Fruit fly (Drosophila melanogaster) whole organism, wandering third instar larva: Measurements from ENCODE around the gene Osi5.

ENCODE experiments used
- Abd-B ChIP-seq: fragments of >200 bp; optimal IDR thresholded peaks from 2 replicates; lab custom pipeline; 2017; ENCODE audit warnings: missing biosample characterization, missing genetic modification characterization
- CG32264 ChIP-seq: fragments of 200-800 bp; sonication (Bioruptor generic); optimal IDR thresholded peaks from 2 replicates; lab custom pipeline; 2016; ENCODE audit warnings: missing biosample characterization, missing genetic modification characterization
- CG9705 ChIP-seq: fragments of 200-800 bp; sonication (Bioruptor generic); optimal IDR thresholded peaks from 2 replicates; lab custom pipeline; 2018; ENCODE audit warnings: missing biosample characterization, mild to moderate bottlenecking, missing genetic modification characterization
- CrebA ChIP-seq: fragments of 200-800 bp; sonication (Bioruptor generic); optimal IDR thresholded peaks from 2 replicates; lab custom pipeline; 2016; ENCODE audit warnings: missing biosample characterization, mild to moderate bottlenecking, missing genetic modification characterization, borderline replicate concordance
- Dfd ChIP-seq: fragments of >200 bp; optimal IDR thresholded peaks from 2 replicates; lab custom pipeline; 2017; ENCODE audit warnings: missing biosample characterization, missing genetic modification characterization
- Dif ChIP-seq: fragments of 200-275, 200-300 bp; sonication (Bioruptor generic); optimal IDR thresholded peaks from 2 replicates; lab custom pipeline; 2018; ENCODE audit warnings: missing biosample characterization, missing genetic modification characterization; ENCODE audit not compliant: partially characterized antibody
- HLH106 ChIP-seq: fragments of 200-800 bp; optimal IDR thresholded peaks from 3 replicates; lab custom pipeline; 2019; ENCODE audit warnings: missing biosample characterization, mild to moderate bottlenecking, missing genetic modification characterization, moderate library complexity
- Hr78 ChIP-seq: fragments of >200 bp; optimal IDR thresholded peaks from 2 replicates; lab custom pipeline; 2017; ENCODE audit warnings: missing biosample characterization, missing genetic modification characterization
- Hr83 ChIP-seq: fragments of 200-300 bp; sonication (Bioruptor generic); optimal IDR thresholded peaks from 2 replicates; lab custom pipeline; 2016; ENCODE audit warnings: missing biosample characterization, mild to moderate bottlenecking, missing genetic modification characterization, moderate library complexity; ENCODE audit not compliant: poor library complexity, severe bottlenecking
- Mio ChIP-seq: sonication (Bioruptor generic); optimal IDR thresholded peaks from 2 replicates; lab custom pipeline; 2016; ENCODE audit warnings: missing biosample characterization, missing genetic modification characterization
- Myc ChIP-seq: fragments of >200 bp; optimal IDR thresholded peaks from 2 replicates; lab custom pipeline; 2017
- OdsH ChIP-seq: fragments of 200-800 bp; sonication (Bioruptor generic); optimal IDR thresholded peaks from 2 replicates; lab custom pipeline; 2016; ENCODE audit warnings: missing biosample characterization, mild to moderate bottlenecking, missing genetic modification characterization
- Rel ChIP-seq, 2 experiments: fragments of 200-800 bp; sonication (Bioruptor generic) in 1 of 2; optimal IDR thresholded peaks; 2 replicates in 1 of 2; 3 replicates in 1 of 2; lab custom pipeline; 2016 to 2019; ENCODE audit warnings: mild to moderate bottlenecking in 2 of 2, missing biosample characterization in 2 of 2, missing genetic modification characterization in 2 of 2, moderate library complexity in 1 of 2
- Sp1 ChIP-seq: fragments of 200-800 bp; sonication (Bioruptor generic); optimal IDR thresholded peaks from 3 replicates; lab custom pipeline; 2019; ENCODE audit warnings: missing biosample characterization, mild to moderate bottlenecking, missing genetic modification characterization, moderate library complexity
- br ChIP-seq: fragments of 200-800 bp; sonication (Bioruptor generic); optimal IDR thresholded peaks from 2 replicates; lab custom pipeline; 2016; ENCODE audit warnings: missing biosample characterization, missing genetic modification characterization
- brk ChIP-seq: fragments of 200-800 bp; sonication (Bioruptor generic); optimal IDR thresholded peaks from 2 replicates; lab custom pipeline; 2016; ENCODE audit warnings: missing biosample characterization, mild to moderate bottlenecking, missing genetic modification characterization
- dl ChIP-seq, 2 experiments: fragments of 175-275, 200-275 bp in 1 of 2; fragments of 200-275 bp in 1 of 2; sonication (Bioruptor generic); optimal IDR thresholded peaks; lab custom pipeline; 2018; ENCODE audit warnings: mild to moderate bottlenecking in 2 of 2, missing biosample characterization in 2 of 2, missing genetic modification characterization in 2 of 2, moderate library complexity in 2 of 2; ENCODE audit not compliant: partially characterized antibody in 2 of 2, insufficient read depth in 1 of 2
- dmrt93B ChIP-seq: fragments of 200-800 bp; sonication (Bioruptor generic); optimal IDR thresholded peaks from 2 replicates; lab custom pipeline; 2018; ENCODE audit warnings: missing biosample characterization, mild to moderate bottlenecking, missing genetic modification characterization
- dsf ChIP-seq: sonication (Bioruptor generic); optimal IDR thresholded peaks from 2 replicates; lab custom pipeline; 2016; ENCODE audit warnings: missing biosample characterization, missing genetic modification characterization, borderline replicate concordance
- ey ChIP-seq: fragments of 200-800 bp; sonication (Bioruptor generic); optimal IDR thresholded peaks from 2 replicates; lab custom pipeline; 2016; ENCODE audit warnings: missing biosample characterization, missing genetic modification characterization
- foxo ChIP-seq, 2 experiments: fragments of 200-800 bp; sonication (Bioruptor generic); optimal IDR thresholded peaks; 2 replicates in 1 of 2; 3 replicates in 1 of 2; lab custom pipeline; 2016 to 2017; ENCODE audit warnings: missing biosample characterization in 2 of 2, missing genetic modification characterization in 2 of 2
- fru ChIP-seq: fragments of 200-800 bp; sonication (Bioruptor generic); optimal IDR thresholded peaks from 3 replicates; lab custom pipeline; 2016; ENCODE audit warnings: missing biosample characterization, mild to moderate bottlenecking, missing genetic modification characterization
- h ChIP-seq: fragments of 200-800 bp; sonication (Bioruptor generic); optimal IDR thresholded peaks from 3 replicates; lab custom pipeline; 2016; ENCODE audit warnings: missing biosample characterization, mild to moderate bottlenecking, missing genetic modification characterization
- jim ChIP-seq: fragments of 175-275, 200-325 bp; sonication (Bioruptor generic); optimal IDR thresholded peaks from 2 replicates; lab custom pipeline; 2016; ENCODE audit warnings: missing biosample characterization, mild to moderate bottlenecking, missing genetic modification characterization
- lola ChIP-seq: fragments of >200 bp; optimal IDR thresholded peaks from 2 replicates; lab custom pipeline; 2017; ENCODE audit warnings: missing biosample characterization, missing genetic modification characterization
- pan ChIP-seq: fragments of >200 bp; optimal IDR thresholded peaks from 2 replicates; lab custom pipeline; 2017
- psq ChIP-seq: fragments of 200-800 bp; sonication (Bioruptor generic); optimal IDR thresholded peaks from 3 replicates; lab custom pipeline; 2017; ENCODE audit warnings: missing biosample characterization, mild to moderate bottlenecking, missing genetic modification characterization, moderate library complexity
- rgr ChIP-seq: fragments of 200-800 bp; sonication (Bioruptor generic); optimal IDR thresholded peaks from 3 replicates; lab custom pipeline; 2016; ENCODE audit warnings: missing biosample characterization, mild to moderate bottlenecking, missing genetic modification characterization
- sage ChIP-seq: fragments of 200-800 bp; sonication (Bioruptor generic); optimal IDR thresholded peaks from 2 replicates; lab custom pipeline; 2016; ENCODE audit warnings: missing biosample characterization, mild to moderate bottlenecking, missing genetic modification characterization
- sv ChIP-seq: fragments of 200-800 bp; sonication (Bioruptor generic); optimal IDR thresholded peaks from 3 replicates; lab custom pipeline; 2016; ENCODE audit warnings: missing biosample characterization, missing genetic modification characterization
- tai ChIP-seq: sonication (Bioruptor generic); optimal IDR thresholded peaks from 2 replicates; lab custom pipeline; 2016; ENCODE audit warnings: missing biosample characterization, missing genetic modification characterization
- usp ChIP-seq: fragments of >200 bp; optimal IDR thresholded peaks from 2 replicates; lab custom pipeline; 2017; ENCODE audit warnings: missing biosample characterization, missing genetic modification characterization
- woc ChIP-seq: sonication (Bioruptor generic); optimal IDR thresholded peaks from 2 replicates; lab custom pipeline; 2016; ENCODE audit warnings: missing biosample characterization, mild to moderate bottlenecking, missing genetic modification characterization

Gene Osi5

DNA sequence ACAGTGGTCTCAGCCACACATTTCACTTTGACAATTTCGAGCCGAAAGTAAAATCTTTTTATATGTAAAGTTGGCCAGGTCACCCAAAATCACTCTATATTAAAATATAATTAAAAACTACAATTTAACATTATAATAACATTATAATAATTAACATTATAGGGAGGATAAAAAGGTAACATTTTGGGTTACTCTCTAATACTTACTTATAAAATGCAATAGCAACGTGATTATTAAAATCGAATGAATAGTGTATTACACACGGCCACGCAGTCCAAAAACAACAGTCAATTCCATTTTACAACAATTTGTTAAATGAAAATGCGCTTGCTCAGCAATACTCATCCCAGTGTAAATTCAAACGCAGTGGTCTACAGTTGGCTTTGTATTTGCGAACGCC, 5.2 kb upstream of the Osi5 start:
- no peak for TF ChIP-seq CG9705 (GFP tag; lab: Kevin White, UChicago)
- no peak for TF ChIP-seq dl (GFP tag; optimal IDR thresholded peaks at IDR 0.05; lab: Kevin White, UChicago; ENCODE audit: insufficient read depth in 1 of 2, partially characterized antibody in 2 of 2)
- no peak for TF ChIP-seq pan (lab: Kevin White, UChicago)
- TF ChIP-seq Dif: no peak
- no peak for TF ChIP-seq brk (GFP tag; lab: Kevin White, UChicago)
- no peak for TF ChIP-seq sage
- no peak for TF ChIP-seq rgr
- no peak for TF ChIP-seq jim (GFP tag; lab: Kevin White, UChicago)
- no peak for TF ChIP-seq dsf (GFP tag; lab: Kevin White, UChicago)
- no peak for TF ChIP-seq ey (GFP tag; lab: Kevin White, UChicago)
- TF ChIP-seq CG32264: no peak
- TF ChIP-seq sv: no peak
- TF ChIP-seq dmrt93B (GFP tag; lab: Kevin White, UChicago): no peak
- no peak for TF ChIP-seq Hr83
- no peak for TF ChIP-seq Myc
- TF ChIP-seq Mio: no peak

DNA sequence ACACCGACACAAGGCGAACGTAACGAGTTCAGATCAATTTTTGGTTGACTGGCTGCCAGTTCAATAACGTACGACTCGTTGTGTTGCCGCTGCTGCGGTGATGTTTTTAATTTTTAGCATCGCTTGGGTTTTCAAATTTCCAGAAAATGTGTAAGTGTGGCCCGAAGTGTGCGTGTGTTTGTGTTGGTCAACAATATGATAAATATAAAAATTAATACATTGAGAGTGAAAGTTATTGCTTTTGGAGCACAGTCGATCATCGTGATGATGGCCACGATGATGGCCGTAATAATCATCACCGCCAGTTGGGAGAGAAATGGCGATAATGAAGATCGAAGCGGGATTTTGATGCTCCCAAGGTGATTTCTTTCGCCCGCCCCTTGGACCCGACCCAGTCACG, 1.2 kb upstream of the Osi5 start:
- TF ChIP-seq HLH106 (tag; lab: Kevin White, UChicago) (no peak), Dif (no peak), foxo (GFP tag; optimal IDR thresholded peaks at IDR 0.05; lab: Kevin White, UChicago) (no peak), Sp1 (no peak), Hr83 (no peak), Dfd (GFP tag; lab: Kevin White, UChicago) (no peak), Hr78 (GFP tag; lab: Kevin White, UChicago) (no peak), Abd-B (GFP tag; lab: Kevin White, UChicago) (no peak), usp (GFP tag; lab: Kevin White, UChicago) (no peak), sage (no peak), ey (GFP tag; lab: Kevin White, UChicago) (no peak), psq (GFP tag; lab: Kevin White, UChicago) (no peak)

DNA sequence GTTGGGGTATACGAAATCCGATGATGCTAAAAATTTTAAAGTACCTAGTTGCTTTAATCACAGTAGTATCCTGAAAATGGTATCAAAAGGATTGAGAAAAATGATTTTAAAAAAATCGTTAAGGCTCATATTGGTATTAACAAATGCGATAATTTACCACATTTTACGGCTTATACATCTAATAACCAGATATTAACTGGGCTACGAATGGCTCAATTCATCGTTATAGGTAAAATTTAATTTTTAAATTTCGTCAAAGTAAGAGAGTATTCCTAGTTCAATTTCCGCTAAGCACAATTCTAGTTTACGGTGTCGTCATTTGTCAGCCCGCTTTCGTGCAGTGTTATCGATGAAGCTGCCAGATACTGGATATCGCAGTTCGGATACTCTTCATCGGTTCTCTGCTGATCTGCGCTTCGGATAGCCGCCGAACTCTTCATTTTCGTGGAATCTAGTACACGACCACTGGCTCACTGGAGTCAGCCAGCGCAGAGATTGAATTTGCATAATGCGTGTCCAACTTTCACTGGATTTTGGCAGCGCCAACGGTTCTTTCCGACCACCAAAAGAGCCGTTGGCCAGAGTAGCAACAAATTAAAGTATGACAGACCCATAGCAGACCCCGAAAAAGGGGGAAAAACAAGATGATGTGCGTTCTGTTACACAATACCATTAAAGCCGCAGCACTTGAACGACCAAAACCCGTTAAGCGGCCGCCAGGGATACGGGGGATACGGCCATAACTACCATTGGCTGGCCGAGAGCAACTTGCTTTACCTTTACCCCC, 1.9 kb downstream of the Osi5 start:
- no peak for TF ChIP-seq Rel (GFP tag; optimal IDR thresholded peaks at IDR 0.05; lab: Kevin White, UChicago)
- peak; percentile 57 for TF ChIP-seq Rel (tag; optimal IDR thresholded peaks at IDR 0.05; lab: Kevin White, UChicago)
- no peak for TF ChIP-seq dmrt93B (GFP tag; lab: Kevin White, UChicago)

DNA sequence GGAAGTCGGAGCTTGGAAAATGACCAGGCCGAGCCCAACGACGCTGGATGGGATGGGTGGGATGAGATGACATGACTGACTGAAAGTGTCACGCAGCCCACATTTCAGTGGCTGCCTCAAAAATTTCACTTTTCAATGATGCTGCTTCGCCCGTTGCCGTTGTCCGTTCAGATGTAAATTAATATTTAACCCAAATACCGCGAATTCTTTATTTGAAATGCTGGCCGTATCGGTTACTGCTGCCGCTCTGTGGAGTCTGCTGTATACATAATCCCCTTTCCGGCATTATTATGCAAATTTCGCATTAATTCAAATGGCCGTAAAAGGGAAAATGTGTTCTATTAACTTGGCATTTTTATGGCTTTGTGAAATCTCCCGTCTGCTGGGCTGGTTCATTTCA, 3.0 kb downstream of the Osi5 start:
- TF ChIP-seq Myc (no peak), dl (GFP tag; optimal IDR thresholded peaks at IDR 0.05; lab: Kevin White, UChicago; ENCODE audit: insufficient read depth in 1 of 2, partially characterized antibody in 2 of 2) (no peak), fru (no peak), CrebA (GFP tag; lab: Kevin White, UChicago) (no peak), dmrt93B (GFP tag; lab: Kevin White, UChicago) (no peak), jim (GFP tag; lab: Kevin White, UChicago) (no peak), Mio (no peak), Abd-B (GFP tag; lab: Kevin White, UChicago) (no peak), dsf (GFP tag; lab: Kevin White, UChicago) (no peak), HLH106 (tag; lab: Kevin White, UChicago) (no peak), Dfd (GFP tag; lab: Kevin White, UChicago) (no peak), h (GFP tag; lab: Kevin White, UChicago) (no peak), CG32264 (no peak), tai (no peak)
- TF ChIP-seq, all 38 proteins: peak for 0

DNA sequence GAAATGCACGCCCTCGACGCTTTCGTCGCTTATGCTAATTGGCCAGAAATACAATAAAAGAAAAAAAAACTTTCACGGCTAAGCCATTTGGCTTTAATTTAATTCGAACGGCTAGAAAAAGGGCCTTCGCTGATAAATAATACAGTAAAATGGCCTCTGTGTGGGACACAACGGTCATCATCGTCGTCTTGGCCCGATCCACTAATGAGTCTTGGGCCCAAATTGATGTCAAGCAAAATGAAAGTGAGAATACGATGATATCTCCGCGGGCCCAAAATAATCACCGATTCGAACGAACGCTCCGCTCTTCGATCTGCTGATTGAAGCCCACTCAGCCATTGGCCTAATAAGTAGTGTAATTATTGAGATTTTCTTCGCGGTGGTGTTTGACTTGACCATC, 4.1 kb downstream of the Osi5 start:
- no peak for TF ChIP-seq OdsH (GFP tag; lab: Kevin White, UChicago)
- no peak for TF ChIP-seq Dfd (GFP tag; lab: Kevin White, UChicago)
- TF ChIP-seq Abd-B (GFP tag; lab: Kevin White, UChicago): no peak
- no peak for TF ChIP-seq pan (lab: Kevin White, UChicago)
- no peak for TF ChIP-seq dmrt93B (GFP tag; lab: Kevin White, UChicago)
- TF ChIP-seq foxo (GFP tag; optimal IDR thresholded peaks at IDR 0.05; lab: Kevin White, UChicago): no peak
- TF ChIP-seq dl (GFP tag; optimal IDR thresholded peaks at IDR 0.05; lab: Kevin White, UChicago; ENCODE audit: insufficient read depth in 1 of 2, partially characterized antibody in 2 of 2): no peak
- no peak for TF ChIP-seq jim (GFP tag; lab: Kevin White, UChicago)
- no peak for TF ChIP-seq woc (GFP tag; lab: Kevin White, UChicago)
- no peak for TF ChIP-seq rgr
- no peak for TF ChIP-seq CrebA (GFP tag; lab: Kevin White, UChicago)
- no peak for TF ChIP-seq br (GFP tag; lab: Kevin White, UChicago)
- no peak for TF ChIP-seq lola (GFP tag; lab: Kevin White, UChicago)
- TF ChIP-seq Rel (GFP tag; optimal IDR thresholded peaks at IDR 0.05; lab: Kevin White, UChicago): no peak
- TF ChIP-seq Rel (tag; optimal IDR thresholded peaks at IDR 0.05; lab: Kevin White, UChicago): no peak
- no peak for TF ChIP-seq HLH106 (tag; lab: Kevin White, UChicago)
- no peak for TF ChIP-seq h (GFP tag; lab: Kevin White, UChicago)
- TF ChIP-seq psq (GFP tag; lab: Kevin White, UChicago): no peak
- TF ChIP-seq Dif: no peak
- no peak for TF ChIP-seq sage
- no peak for TF ChIP-seq Hr78 (GFP tag; lab: Kevin White, UChicago)
